Worm (Caenorhabditis elegans) whole organism, L3 larva: ENCODE data around the gene C26E6.12.
A peak's percentile ranks its signal among the peaks of the same experiment; 100 is the strongest.

ENCODE experiments used
- R02D3.7 ChIP-seq: fragments of 150-350 bp; optimal IDR thresholded peaks from 2 replicates; lab custom pipeline; 2014; ENCODE audit warnings: missing biosample characterization, missing genetic modification characterization
- ZK546.5 ChIP-seq: sonication (generic microtip); optimal IDR thresholded peaks from 2 replicates; lab custom pipeline; 2017; ENCODE audit warnings: missing biosample characterization, missing genetic modification characterization
- ama-1 ChIP-seq: fragments of 150-350 bp; optimal IDR thresholded peaks from 2 replicates; lab custom pipeline; 2018
- ceh-16 ChIP-seq: sonication (generic microtip); optimal IDR thresholded peaks from 2 replicates; lab custom pipeline; 2017; ENCODE audit warnings: missing biosample characterization, missing genetic modification characterization
- ceh-82 ChIP-seq: fragments of 150-350 bp; optimal IDR thresholded peaks from 2 replicates; lab custom pipeline; 2014; ENCODE audit warnings: missing biosample characterization, missing genetic modification characterization
- daf-12 ChIP-seq: fragments of 150-350 bp; optimal IDR thresholded peaks from 2 replicates; lab custom pipeline; 2014; ENCODE audit warnings: missing biosample characterization, missing genetic modification reagents, missing genetic modification characterization
- egl-27 ChIP-seq: sonication (generic microtip); optimal IDR thresholded peaks from 4 replicates; lab custom pipeline; 2017; ENCODE audit warnings: missing biosample characterization, missing genetic modification reagents, missing genetic modification characterization
- egl-5 ChIP-seq: fragments of 150-350 bp; optimal IDR thresholded peaks from 2 replicates; lab custom pipeline; 2017; ENCODE audit warnings: missing biosample characterization, missing genetic modification reagents, missing genetic modification characterization, inconsistent platforms
- elt-1 ChIP-seq: fragments of 150-350 bp; optimal IDR thresholded peaks from 2 replicates; lab custom pipeline; 2014; ENCODE audit warnings: missing biosample characterization, missing genetic modification characterization
- elt-2 ChIP-seq: sonication (generic microtip); optimal IDR thresholded peaks from 2 replicates; lab custom pipeline; 2016; ENCODE audit warnings: missing genetic modification reagents, mild to moderate bottlenecking, missing genetic modification characterization, missing compliant biosample characterization
- elt-3 ChIP-seq, 3 experiments: fragments of 150-350 bp in 1 of 3; sonication (generic microtip) in 2 of 3; optimal IDR thresholded peaks; 2 replicates in 2 of 3; 4 replicates in 1 of 3; lab custom pipeline; 2014 to 2017; ENCODE audit warnings: missing biosample characterization in 3 of 3, missing genetic modification characterization in 3 of 3
- eor-1 ChIP-seq, 2 experiments: fragments of 150-350 bp; optimal IDR thresholded peaks; 2 replicates each; lab custom pipeline; 2014 to 2018; ENCODE audit warnings: missing biosample characterization in 2 of 2, missing genetic modification characterization in 2 of 2
- fkh-10 ChIP-seq: sonication (generic microtip); optimal IDR thresholded peaks from 2 replicates; lab custom pipeline; 2017; ENCODE audit warnings: missing biosample characterization, missing genetic modification reagents, missing genetic modification characterization
- hmg-11 ChIP-seq: sonication (generic microtip); optimal IDR thresholded peaks from 2 replicates; lab custom pipeline; 2016; ENCODE audit warnings: missing genetic modification characterization, missing compliant biosample characterization
- jun-1 ChIP-seq: fragments of 150-350 bp; optimal IDR thresholded peaks from 2 replicates; lab custom pipeline; 2014; ENCODE audit warnings: missing biosample characterization, missing genetic modification reagents, missing genetic modification characterization
- lin-15B ChIP-seq: fragments of 150-350 bp; optimal IDR thresholded peaks from 2 replicates; lab custom pipeline; 2014; ENCODE audit warnings: missing biosample characterization, missing genetic modification characterization
- lsy-12 ChIP-seq: sonication (generic microtip); optimal IDR thresholded peaks from 2 replicates; lab custom pipeline; 2016; ENCODE audit warnings: mild to moderate bottlenecking, missing genetic modification characterization, missing compliant biosample characterization
- mdl-1 ChIP-seq: fragments of 150-350 bp; optimal IDR thresholded peaks from 2 replicates; lab custom pipeline; 2014; ENCODE audit warnings: missing biosample characterization, missing genetic modification characterization
- nhr-11 ChIP-seq: fragments of 150-350 bp; optimal IDR thresholded peaks from 2 replicates; lab custom pipeline; 2014; ENCODE audit warnings: missing biosample characterization, missing genetic modification characterization
- nhr-12 ChIP-seq: fragments of 150-350 bp; optimal IDR thresholded peaks from 2 replicates; lab custom pipeline; 2014; ENCODE audit warnings: missing biosample characterization, missing genetic modification characterization
- nhr-23 ChIP-seq: fragments of 150-350 bp; optimal IDR thresholded peaks from 2 replicates; lab custom pipeline; 2014; ENCODE audit warnings: missing biosample characterization, missing genetic modification reagents, missing genetic modification characterization
- nhr-237 ChIP-seq: fragments of 150-350 bp; optimal IDR thresholded peaks from 2 replicates; lab custom pipeline; 2014; ENCODE audit warnings: missing biosample characterization, missing genetic modification characterization
- nhr-25 ChIP-seq: sonication (generic microtip); optimal IDR thresholded peaks from 2 replicates; lab custom pipeline; 2017; ENCODE audit warnings: missing biosample characterization, missing genetic modification characterization
- nhr-28 ChIP-seq: fragments of 150-350 bp; optimal IDR thresholded peaks from 2 replicates; lab custom pipeline; 2014; ENCODE audit warnings: missing biosample characterization, missing genetic modification characterization
- nhr-43 ChIP-seq: sonication (generic microtip); optimal IDR thresholded peaks from 2 replicates; lab custom pipeline; 2016; ENCODE audit warnings: mild to moderate bottlenecking, missing genetic modification characterization, missing compliant biosample characterization; ENCODE audit not compliant: poor library complexity, severe bottlenecking
- nhr-76 ChIP-seq: fragments of 150-350 bp; sonication (generic microtip); optimal IDR thresholded peaks from 5 replicates; lab custom pipeline; 2014; ENCODE audit warnings: missing biosample characterization, missing genetic modification characterization
- nhr-77 ChIP-seq: fragments of 150-350 bp; optimal IDR thresholded peaks from 2 replicates; lab custom pipeline; 2014; ENCODE audit warnings: missing biosample characterization, missing genetic modification characterization
- pha-4 ChIP-seq: fragments of 150-350 bp; optimal IDR thresholded peaks from 2 replicates; lab custom pipeline; 2014; ENCODE audit warnings: missing biosample characterization, missing genetic modification reagents, missing genetic modification characterization
- pqm-1 ChIP-seq: fragments of 150-350 bp; optimal IDR thresholded peaks from 2 replicates; lab custom pipeline; 2017; ENCODE audit warnings: missing biosample characterization, missing genetic modification characterization, inconsistent platforms
- sea-2 ChIP-seq: fragments of 150-350 bp; sonication (generic microtip); optimal IDR thresholded peaks from 4 replicates; lab custom pipeline; 2014; ENCODE audit warnings: missing biosample characterization, missing genetic modification reagents, missing genetic modification characterization
- tbx-2 ChIP-seq: sonication (generic microtip); optimal IDR thresholded peaks from 2 replicates; lab custom pipeline; 2016; ENCODE audit warnings: mild to moderate bottlenecking, missing genetic modification characterization, missing compliant biosample characterization
- unc-39 ChIP-seq: sonication (generic microtip); optimal IDR thresholded peaks from 4 replicates; lab custom pipeline; 2017; ENCODE audit warnings: missing biosample characterization, missing genetic modification characterization
- zag-1 ChIP-seq: fragments of 150-350 bp; optimal IDR thresholded peaks from 2 replicates; lab custom pipeline; 2014; ENCODE audit warnings: missing biosample characterization, missing genetic modification characterization
- ztf-11 ChIP-seq: fragments of 150-350 bp; optimal IDR thresholded peaks from 2 replicates; lab custom pipeline; 2014; ENCODE audit warnings: missing biosample characterization, missing genetic modification characterization

The C26E6.12 gene

ce11 chrIII:4899035-4899578, 32.9 kb downstream of the C26E6.12 start, which contains the start of gene nhl-2:
TSS of gene nhl-2 (minus strand) at chrIII:4899085.
- TF ChIP-seq elt-3 (tag; optimal IDR thresholded peaks at IDR 0.05; lab: Kevin White, UChicago), result no peak
- TF ChIP-seq nhr-23, result no peak
- no peak for TF ChIP-seq eor-1 (tag; optimal IDR thresholded peaks at IDR 0.05; lab: Kevin White, UChicago)
- no peak for TF ChIP-seq ztf-11 (tag; lab: Kevin White, UChicago)
- no peak for TF ChIP-seq pqm-1 (tag; lab: Kevin White, UChicago)
- no peak for TF ChIP-seq ama-1 (lab: Kevin White, UChicago)
- TF ChIP-seq lin-15B (tag; lab: Kevin White, UChicago), result no peak
- no peak for TF ChIP-seq nhr-76 (tag; lab: Kevin White, UChicago)
- TF ChIP-seq sea-2 (GFP tag; lab: Kevin White, UChicago), result no peak
- no peak for TF ChIP-seq nhr-28 (tag; lab: Kevin White, UChicago)
- no peak for TF ChIP-seq nhr-11
- no peak for TF ChIP-seq nhr-12
- TF ChIP-seq, all 47 proteins: peak for 0

ce11 chrIII:4895313-4895712, 36.7 kb downstream of the C26E6.12 start:
- no peak for TF ChIP-seq sea-2 (GFP tag; lab: Kevin White, UChicago)
- no peak for TF ChIP-seq nhr-43
- no peak for TF ChIP-seq nhr-23
- TF ChIP-seq mdl-1 (tag; lab: Kevin White, UChicago), result no peak
- no peak for TF ChIP-seq nhr-77 (tag; lab: Kevin White, UChicago)
- no peak for TF ChIP-seq lsy-12
- no peak for TF ChIP-seq elt-3 (tag; optimal IDR thresholded peaks at IDR 0.05; lab: Kevin White, UChicago)
- no peak for TF ChIP-seq tbx-2 (tag; lab: Kevin White, UChicago)
- TF ChIP-seq R02D3.7, result no peak
- TF ChIP-seq ceh-16, result no peak
- TF ChIP-seq zag-1, result no peak
- no peak for TF ChIP-seq hmg-11
- TF ChIP-seq nhr-12, result no peak
- TF ChIP-seq daf-12 (tag; lab: Kevin White, UChicago), result no peak

- no peak for TF ChIP-seq ztf-11 (tag; lab: Kevin White, UChicago)
- TF ChIP-seq nhr-237 (tag; lab: Kevin White, UChicago), result no peak
- TF ChIP-seq fkh-10 (GFP tag; lab: Kevin White, UChicago), result no peak
- TF ChIP-seq elt-1 (tag; lab: Kevin White, UChicago), result no peak
- no peak for TF ChIP-seq nhr-25 (tag; lab: Kevin White, UChicago)
- TF ChIP-seq ceh-16, result no peak
- TF ChIP-seq elt-3 (tag; optimal IDR thresholded peaks at IDR 0.05; lab: Kevin White, UChicago), result no peak
- TF ChIP-seq nhr-11, result no peak
- no peak for TF ChIP-seq lsy-12
- TF ChIP-seq nhr-28 (tag; lab: Kevin White, UChicago), result no peak
- no peak for TF ChIP-seq egl-27 (tag; lab: Kevin White, UChicago)
- no peak for TF ChIP-seq lin-15B (tag; lab: Kevin White, UChicago)
- TF ChIP-seq egl-5 (tag; lab: Kevin White, UChicago), result no peak
- no peak for TF ChIP-seq nhr-23
- no peak for TF ChIP-seq ceh-82 (tag; lab: Kevin White, UChicago)
- no peak for TF ChIP-seq ZK546.5 (tag; lab: Kevin White, UChicago)
- TF ChIP-seq, all 47 proteins: peak for 0
These were observed 38.5 kb downstream of the C26E6.12 start, which contains the start of gene F26F4.6 for ce11 chrIII:4893540-4893939. TSS of gene F26F4.6 (minus strand) at chrIII:4893640.

ce11 chrIII:4890997-4891396, 41.1 kb downstream of the C26E6.12 start, which contains the start of gene F26F4.5:
TSS of gene F26F4.5 (minus strand) at chrIII:4891252.
- TF ChIP-seq pha-4 (tag; lab: Kevin White, UChicago) (peak; percentile 29), unc-39 (no peak)
- TF ChIP-seq, all 47 proteins: peak for 1

- peak; percentile 60 for TF ChIP-seq elt-2 (tag; lab: Kevin White, UChicago)
- peak; percentile 33 for TF ChIP-seq pha-4 (tag; lab: Kevin White, UChicago)
- no peak for TF ChIP-seq jun-1
- peak; percentile 23 for TF ChIP-seq pqm-1 (tag; lab: Kevin White, UChicago)
These were observed 44.8 kb downstream of the C26E6.12 start, which contains the start of gene clec-6 for ce11 chrIII:4887291-4887690. TSS of gene clec-6 (minus strand) at chrIII:4887444.
